Fruit fly (Drosophila melanogaster): Measurements from ENCODE around the gene RtcB.
A peak's percentile ranks its signal among the peaks of the same experiment; 100 is the strongest.

Gene RtcB

dm6 chr2L:19426330-19426781, 4.1 kb upstream of the RtcB start, which contains the start of gene Pax:
Pax (minus strand) TSS chr2L:19426596.
- TF ChIP-seq CG8478 (optimal IDR thresholded peaks at IDR 0.05) (no peak), CTCF (optimal IDR thresholded peaks at IDR 0.05) (peak in 1 of 2 experiments; percentile 40)

DNA sequence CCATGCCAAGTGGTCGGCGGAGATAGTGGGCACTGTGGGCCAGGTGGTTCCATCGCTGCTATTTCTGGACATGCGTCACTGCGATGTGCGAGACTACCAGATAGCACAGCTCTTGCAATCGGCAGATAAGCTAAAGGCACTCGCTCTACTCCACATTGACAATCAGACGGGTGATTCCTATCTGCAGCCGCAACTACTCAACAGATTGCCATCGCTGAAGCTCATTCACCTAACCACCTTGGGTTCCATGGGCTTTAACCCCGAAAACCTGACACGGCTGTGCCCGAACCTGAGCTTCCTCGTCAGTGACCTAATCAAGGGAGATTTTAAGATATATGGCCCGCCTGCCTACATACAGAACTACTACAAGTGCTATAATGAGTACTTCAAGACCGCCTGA, 712 bp upstream of the RtcB start:
- TF ChIP-seq CTCF (optimal IDR thresholded peaks at IDR 0.05) (no peak), CG8478 (optimal IDR thresholded peaks at IDR 0.05) (no peak)

- TF ChIP-seq CTCF (optimal IDR thresholded peaks at IDR 0.05) (no peak), CG8478 (optimal IDR thresholded peaks at IDR 0.05) (no peak)
Measured at dm6 chr2L:19432424-19433015, 2.1 kb downstream of the RtcB start, which contains the start of gene Rab9. Rab9 (plus strand) TSS chr2L:19432574.

DNA sequence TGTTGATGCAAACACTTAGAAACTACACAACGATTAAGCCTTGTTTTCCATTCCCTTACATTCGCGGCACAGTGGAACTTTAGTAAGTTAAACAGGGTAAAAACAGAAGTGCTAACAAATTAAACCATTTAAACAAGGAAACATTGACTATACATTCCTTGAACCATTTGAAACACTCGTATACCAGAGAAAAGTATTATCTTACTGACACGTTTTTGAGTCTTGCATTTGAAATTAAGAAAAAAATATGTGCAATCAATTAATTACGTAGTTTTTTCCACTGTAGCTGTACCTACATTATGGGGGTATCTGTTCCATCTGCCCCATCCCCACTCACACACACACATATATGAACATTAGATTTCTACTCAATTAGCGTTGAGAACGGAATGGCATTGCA, 2.8 kb downstream of the RtcB start:
- TF ChIP-seq CG8478 (optimal IDR thresholded peaks at IDR 0.05) (no peak), CTCF (optimal IDR thresholded peaks at IDR 0.05) (no peak)

dm6 chr2L:19434260-19434659, 3.8 kb downstream of the RtcB start:
- TF ChIP-seq CTCF (optimal IDR thresholded peaks at IDR 0.05) (no peak), CG8478 (optimal IDR thresholded peaks at IDR 0.05) (no peak)

DNA sequence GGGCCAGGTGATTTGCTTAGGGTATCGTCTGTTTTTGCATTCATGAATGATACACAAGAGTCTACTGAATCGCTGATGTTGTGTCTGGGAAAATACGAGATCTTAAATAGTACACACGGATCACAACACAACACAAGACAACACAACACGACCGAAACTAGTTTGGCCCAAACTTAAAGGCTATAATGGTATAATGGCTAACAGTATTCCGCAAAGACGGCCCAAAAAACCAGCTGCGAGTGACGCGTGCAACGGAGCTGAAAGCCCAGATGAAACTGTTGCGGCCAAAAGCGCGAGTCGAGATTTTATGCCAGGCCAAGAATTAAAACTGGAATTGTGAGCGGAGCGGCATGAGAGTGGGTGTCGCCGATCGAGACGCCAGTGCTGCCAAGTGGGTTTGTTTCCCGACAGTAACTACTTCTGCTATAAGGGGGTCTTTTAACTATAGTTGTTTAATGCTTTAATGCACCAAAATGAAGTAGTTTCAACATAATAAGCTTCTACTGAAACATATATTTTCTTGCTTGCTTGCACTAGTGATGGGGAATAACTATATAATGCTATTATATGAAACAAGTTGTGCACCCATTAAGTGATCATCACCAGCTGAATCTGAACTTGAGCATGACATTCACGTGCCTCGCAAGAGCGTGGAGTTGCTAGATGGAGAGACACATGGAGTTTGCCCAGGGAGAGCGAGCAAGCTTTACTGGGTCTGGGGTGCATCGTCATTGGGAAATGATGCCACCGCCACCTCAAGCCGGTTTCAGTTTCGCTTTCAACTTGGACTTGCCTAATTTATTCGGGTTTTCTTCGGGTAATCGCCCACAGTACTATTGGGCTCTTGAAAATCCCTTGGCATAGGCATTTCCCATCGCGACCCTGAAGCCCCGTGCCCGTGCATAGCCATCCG, 8.5 kb downstream of the RtcB start:
- TF ChIP-seq CTCF (optimal IDR thresholded peaks at IDR 0.05), result no peak
- TF ChIP-seq CG8478 (optimal IDR thresholded peaks at IDR 0.05), result no peak

dm6 chr2L:19439598-19440230, 9.3 kb downstream of the RtcB start:
- no peak for TF ChIP-seq CTCF (optimal IDR thresholded peaks at IDR 0.05)
- TF ChIP-seq CG8478 (optimal IDR thresholded peaks at IDR 0.05), result no peak

DNA sequence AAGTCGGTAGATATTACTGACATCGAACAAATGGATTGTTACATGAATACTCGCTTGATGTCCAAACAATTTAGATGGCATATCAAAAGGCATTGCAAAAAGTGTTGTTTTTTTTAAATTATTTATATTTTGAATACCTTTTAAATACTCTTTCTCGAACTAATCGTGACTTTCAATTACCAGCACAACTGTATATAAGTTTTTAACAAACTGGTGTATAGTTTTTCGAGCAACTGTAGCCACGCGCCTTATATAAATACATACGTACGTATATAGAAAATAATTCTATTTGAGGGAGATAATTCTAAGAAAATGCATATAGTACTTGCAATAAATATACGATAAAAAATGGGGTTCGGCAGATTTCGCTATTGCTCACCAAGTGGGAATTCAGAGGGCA, 9.8 kb downstream of the RtcB start:
- TF ChIP-seq CG8478 (optimal IDR thresholded peaks at IDR 0.05), result no peak

- TF ChIP-seq CTCF (optimal IDR thresholded peaks at IDR 0.05) (no peak), CG8478 (optimal IDR thresholded peaks at IDR 0.05) (no peak)
Measured at dm6 chr2L:19440732-19441131, 10.3 kb downstream of the RtcB start.

- no peak for TF ChIP-seq CTCF (optimal IDR thresholded peaks at IDR 0.05)
Measured at dm6 chr2L:19441339-19441738, 10.9 kb downstream of the RtcB start.

dm6 chr2L:19441791-19442190, 11.3 kb downstream of the RtcB start, which contains the start of gene RanGAP:
RanGAP (plus strand) TSS chr2L:19441959.
- TF ChIP-seq CG8478 (optimal IDR thresholded peaks at IDR 0.05) (no peak), CTCF (optimal IDR thresholded peaks at IDR 0.05) (no peak)

DNA sequence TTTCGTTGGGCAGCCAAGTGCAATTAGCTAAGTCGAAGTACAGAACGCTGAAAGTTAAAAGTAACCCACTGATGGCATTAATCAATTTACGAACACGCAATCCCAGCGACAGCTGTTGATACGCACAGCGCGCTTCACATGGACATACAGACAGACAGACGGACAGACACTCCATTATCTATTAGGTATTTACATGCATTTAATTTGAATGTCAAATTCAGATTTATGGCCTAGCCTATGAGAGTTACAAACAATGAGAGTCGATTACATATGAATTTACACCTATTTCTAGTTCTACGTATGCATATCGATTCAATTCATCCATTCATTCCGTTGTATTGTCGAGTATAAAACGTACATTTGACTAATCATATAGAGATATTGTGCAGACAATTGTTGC, 12.2 kb downstream of the RtcB start, which contains the start of gene CG10237:
CG10237 (minus strand) TSS at position 101 of the 400 bp plus-strand sequence.
- TF ChIP-seq CG8478 (optimal IDR thresholded peaks at IDR 0.05), result no peak
- no peak for TF ChIP-seq CTCF (optimal IDR thresholded peaks at IDR 0.05)

dm6 chr2L:19444734-19445140, 14.3 kb downstream of the RtcB start, which contains the start of gene Hs2st:
Hs2st (minus strand) TSS chr2L:19444750.
- TF ChIP-seq CTCF (optimal IDR thresholded peaks at IDR 0.05) (no peak), CG8478 (optimal IDR thresholded peaks at IDR 0.05) (no peak)

- TF ChIP-seq CTCF (optimal IDR thresholded peaks at IDR 0.05) (no peak), CG8478 (optimal IDR thresholded peaks at IDR 0.05) (no peak)
Measured at dm6 chr2L:19452535-19453317, 22.3 kb downstream of the RtcB start.

DNA sequence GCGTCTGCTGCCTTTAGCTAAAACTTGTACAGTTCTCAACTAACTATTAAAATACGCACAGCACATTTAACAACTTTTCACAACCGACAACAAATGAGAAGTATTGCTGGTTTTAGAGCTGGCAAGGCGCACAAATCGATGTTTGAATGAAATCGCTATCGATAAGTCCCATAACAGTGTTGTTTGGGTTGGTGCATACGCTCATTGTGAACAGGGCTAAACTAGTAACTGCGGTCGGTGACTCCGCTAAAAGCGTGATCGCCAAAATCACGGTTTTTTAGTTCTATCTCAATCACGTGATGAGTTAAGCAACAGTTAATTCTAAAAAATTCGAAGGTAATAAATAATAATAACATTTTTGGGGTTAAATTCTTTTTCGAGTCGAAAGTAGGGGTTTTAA, 22.9 kb downstream of the RtcB start, which contains the start of gene Top2:
Top2 (minus strand) TSS at position 110 of the 400 bp plus-strand sequence.
- no peak for TF ChIP-seq CG8478 (optimal IDR thresholded peaks at IDR 0.05)
- peak; percentile 72 to 74 for TF ChIP-seq CTCF (optimal IDR thresholded peaks at IDR 0.05)
